Worm (Caenorhabditis elegans) whole organism, late embryonic: ENCODE measurements around the gene B0001.8.
"Not testable (repeated sequence)": the region's sequence is repeated elsewhere in the genome, so short reads cannot be mapped to it uniquely, and the experiment has no call there.

Source experiments
- C08G9.2 ChIP-seq: sonication (generic microtip); optimal IDR thresholded peaks from 2 replicates; lab custom pipeline; 2016; ENCODE audit warnings: mild to moderate bottlenecking, missing genetic modification characterization, moderate library complexity, missing compliant biosample characterization
- K02D7.2 ChIP-seq: sonication (generic microtip); optimal IDR thresholded peaks from 2 replicates; lab custom pipeline; 2017; ENCODE audit warnings: mild to moderate bottlenecking, missing genetic modification characterization, missing compliant biosample characterization
- K09A11.1 ChIP-seq: sonication (generic microtip); optimal IDR thresholded peaks from 2 replicates; lab custom pipeline; 2017; ENCODE audit warnings: antibody characterized with exemption, mild to moderate bottlenecking, missing genetic modification characterization, missing compliant biosample characterization; ENCODE audit not compliant: insufficient read depth
- T23F11.4 ChIP-seq: fragments of 200-800 bp; sonication (Bioruptor generic); optimal IDR thresholded peaks from 2 replicates; lab custom pipeline; 2018; ENCODE audit warnings: mild to moderate bottlenecking, missing genetic modification characterization, missing compliant biosample characterization
- ama-1 ChIP-seq: fragments of 150-350 bp; optimal IDR thresholded peaks from 2 replicates; lab custom pipeline; 2014
- ceh-14 ChIP-seq: sonication (generic microtip); optimal IDR thresholded peaks from 2 replicates; lab custom pipeline; 2016; ENCODE audit warnings: missing genotype, missing genetic modification characterization, missing compliant biosample characterization
- ceh-19 ChIP-seq: fragments of 200-800 bp; sonication (Bioruptor generic); optimal IDR thresholded peaks from 2 replicates; lab custom pipeline; 2018; ENCODE audit warnings: mild to moderate bottlenecking, missing genetic modification characterization, missing compliant biosample characterization
- ceh-2 ChIP-seq: sonication (generic microtip); optimal IDR thresholded peaks from 2 replicates; lab custom pipeline; 2016; ENCODE audit warnings: missing genotype, missing genetic modification characterization, missing compliant biosample characterization
- ceh-24 ChIP-seq: sonication (generic microtip); optimal IDR thresholded peaks from 2 replicates; lab custom pipeline; 2016; ENCODE audit warnings: mild to moderate bottlenecking, missing genetic modification characterization, missing compliant biosample characterization
- ceh-31 ChIP-seq: sonication (generic microtip); optimal IDR thresholded peaks from 2 replicates; lab custom pipeline; 2016; ENCODE audit warnings: missing genetic modification characterization, missing compliant biosample characterization
- ceh-45 ChIP-seq: fragments of 200-800 bp; sonication (Bioruptor generic); IDR thresholded peaks from 2 replicates; pipeline ENCODE4 v1.3.6; 2022; ENCODE audit warnings: missing genetic modification reagents, missing genetic modification characterization, missing compliant biosample characterization
- ceh-48 ChIP-seq: sonication (generic microtip); optimal IDR thresholded peaks from 2 replicates; lab custom pipeline; 2016; ENCODE audit warnings: missing genetic modification characterization, inconsistent platforms, missing compliant biosample characterization
- ceh-6 ChIP-seq: fragments of 200-800 bp; sonication (Bioruptor generic); optimal IDR thresholded peaks from 2 replicates; lab custom pipeline; 2018; ENCODE audit warnings: mild to moderate bottlenecking, missing genetic modification characterization, missing compliant biosample characterization
- che-1 ChIP-seq: sonication (generic microtip); optimal IDR thresholded peaks from 2 replicates; lab custom pipeline; 2016; ENCODE audit warnings: mild to moderate bottlenecking, missing genetic modification characterization, missing compliant biosample characterization
- dmd-4 ChIP-seq: sonication (generic microtip); optimal IDR thresholded peaks from 2 replicates; lab custom pipeline; 2016; ENCODE audit warnings: borderline replicate concordance, missing genetic modification characterization, missing compliant biosample characterization
- elt-2 ChIP-seq: sonication (generic microtip); optimal IDR thresholded peaks from 2 replicates; lab custom pipeline; 2016; ENCODE audit warnings: missing genetic modification reagents, missing genetic modification characterization, missing compliant biosample characterization
- ets-4 ChIP-seq: sonication (generic microtip); optimal IDR thresholded peaks from 2 replicates; lab custom pipeline; 2016; ENCODE audit warnings: missing genetic modification characterization, missing compliant biosample characterization
- eyg-1 ChIP-seq: sonication (generic microtip); optimal IDR thresholded peaks from 2 replicates; lab custom pipeline; 2016; ENCODE audit warnings: missing genotype, missing genetic modification characterization, missing compliant biosample characterization
- fax-1 ChIP-seq: sonication (generic microtip); optimal IDR thresholded peaks from 2 replicates; lab custom pipeline; 2016; ENCODE audit warnings: missing genotype, missing genetic modification characterization, missing compliant biosample characterization
- fkh-10 ChIP-seq: fragments of 150-350 bp; optimal IDR thresholded peaks from 2 replicates; lab custom pipeline; 2014; ENCODE audit warnings: missing biosample characterization, missing genetic modification reagents, missing genetic modification characterization
- fkh-6 ChIP-seq: sonication (generic microtip); optimal IDR thresholded peaks from 2 replicates; lab custom pipeline; 2016; ENCODE audit warnings: missing genetic modification characterization, missing compliant biosample characterization
- gmeb-2 ChIP-seq: sonication (generic microtip); optimal IDR thresholded peaks from 2 replicates; lab custom pipeline; 2016; ENCODE audit warnings: missing genetic modification characterization, inconsistent platforms, missing compliant biosample characterization
- hlh-13 ChIP-seq: fragments of 200-800 bp; sonication (Bioruptor generic); optimal IDR thresholded peaks from 2 replicates; lab custom pipeline; 2018; ENCODE audit warnings: mild to moderate bottlenecking, missing genetic modification characterization, missing compliant biosample characterization
- hlh-15 ChIP-seq: sonication (generic microtip); optimal IDR thresholded peaks from 2 replicates; lab custom pipeline; 2016; ENCODE audit warnings: missing genetic modification characterization, missing compliant biosample characterization
- hlh-6 ChIP-seq: sonication (generic microtip); optimal IDR thresholded peaks from 2 replicates; lab custom pipeline; 2016; ENCODE audit warnings: missing genotype, missing genetic modification characterization, missing compliant biosample characterization
- hlh-8 ChIP-seq: sonication (generic microtip); optimal IDR thresholded peaks from 2 replicates; lab custom pipeline; 2016; ENCODE audit warnings: missing genotype, missing genetic modification characterization, missing compliant biosample characterization
- lim-6 ChIP-seq: sonication (generic microtip); optimal IDR thresholded peaks from 2 replicates; lab custom pipeline; 2016; ENCODE audit warnings: missing genetic modification characterization, missing compliant biosample characterization
- nfya-1 ChIP-seq: sonication (generic microtip); optimal IDR thresholded peaks from 2 replicates; lab custom pipeline; 2017; ENCODE audit warnings: missing genetic modification characterization, mild to moderate bottlenecking, missing compliant biosample characterization, antibody characterized with exemption, moderate library complexity
- nhr-11 ChIP-seq: fragments of 150-350 bp; optimal IDR thresholded peaks from 2 replicates; lab custom pipeline; 2014; ENCODE audit warnings: missing biosample characterization, missing genetic modification characterization
- pag-3 ChIP-seq: sonication (generic microtip); optimal IDR thresholded peaks from 2 replicates; lab custom pipeline; 2016; ENCODE audit warnings: missing compliant biosample characterization, missing genetic modification characterization, borderline replicate concordance
- pha-2 ChIP-seq: sonication (generic microtip); optimal IDR thresholded peaks from 2 replicates; lab custom pipeline; 2017; ENCODE audit warnings: mild to moderate bottlenecking, missing genetic modification characterization, missing compliant biosample characterization
- pha-4 ChIP-seq: fragments of 150-350 bp; optimal IDR thresholded peaks from 2 replicates; lab custom pipeline; 2018; ENCODE audit warnings: missing biosample characterization, missing genetic modification reagents, missing genetic modification characterization
- pqm-1 ChIP-seq: sonication (generic microtip); optimal IDR thresholded peaks from 2 replicates; lab custom pipeline; 2016; ENCODE audit warnings: missing genetic modification characterization, missing compliant biosample characterization
- pros-1 ChIP-seq: fragments of 150-350 bp; optimal IDR thresholded peaks from 2 replicates; lab custom pipeline; 2014; ENCODE audit warnings: missing biosample characterization, missing genetic modification reagents, missing genetic modification characterization
- ref-2 ChIP-seq: sonication (generic microtip); optimal IDR thresholded peaks from 2 replicates; lab custom pipeline; 2016; ENCODE audit warnings: missing genetic modification characterization, missing compliant biosample characterization
- rnt-1 ChIP-seq: sonication (generic microtip); optimal IDR thresholded peaks from 2 replicates; lab custom pipeline; 2016; ENCODE audit warnings: missing genetic modification characterization, missing compliant biosample characterization
- sdc-2 ChIP-seq: sonication (generic microtip); optimal IDR thresholded peaks from 2 replicates; lab custom pipeline; 2016; ENCODE audit warnings: missing genotype, missing genetic modification characterization, missing compliant biosample characterization
- tbx-2 ChIP-seq: sonication (generic microtip); optimal IDR thresholded peaks from 2 replicates; lab custom pipeline; 2016; ENCODE audit warnings: missing genetic modification characterization, missing compliant biosample characterization
- ttx-3 ChIP-seq: sonication (generic microtip); optimal IDR thresholded peaks from 2 replicates; lab custom pipeline; 2016; ENCODE audit warnings: missing genetic modification reagents, missing genetic modification characterization, missing compliant biosample characterization
- unc-55 ChIP-seq: sonication (generic microtip); optimal IDR thresholded peaks from 2 replicates; lab custom pipeline; 2017; ENCODE audit warnings: missing biosample characterization, missing genetic modification reagents, missing genetic modification characterization
- ztf-16 ChIP-seq: sonication (generic microtip); optimal IDR thresholded peaks from 2 replicates; lab custom pipeline; 2017; ENCODE audit warnings: missing genetic modification characterization, missing compliant biosample characterization

The B0001.8 gene

DNA sequence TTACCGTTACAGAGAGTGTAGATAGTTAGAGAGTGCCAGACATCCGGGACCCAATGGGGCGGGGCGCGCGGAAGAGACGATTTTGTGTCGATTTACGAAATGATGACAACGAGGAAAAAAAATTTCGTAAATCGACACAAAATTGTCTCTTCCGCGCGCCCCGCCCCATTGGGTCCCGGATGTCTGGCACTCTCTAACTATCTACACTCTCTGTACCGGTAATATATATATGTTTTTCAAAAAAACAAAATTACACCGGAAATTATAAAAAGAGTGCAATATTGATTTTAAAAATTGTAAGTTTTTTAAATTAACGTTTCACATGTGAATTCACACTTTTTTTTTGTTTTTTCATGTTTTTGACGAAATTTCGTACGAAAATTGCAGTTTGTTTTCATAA lies 2.8 kb downstream of the B0001.8 start, which contains the start of gene B0001.4:
Gene B0001.4, minus strand, starts transcription at position 101 of the 400 bp plus-strand sequence.
- TF ChIP-seq K02D7.2 (tag; lab: Kevin White, UChicago); rnt-1 (tag; lab: Kevin White, UChicago); unc-55 (GFP tag; lab: Kevin White, UChicago): not testable (repeated sequence)

DNA sequence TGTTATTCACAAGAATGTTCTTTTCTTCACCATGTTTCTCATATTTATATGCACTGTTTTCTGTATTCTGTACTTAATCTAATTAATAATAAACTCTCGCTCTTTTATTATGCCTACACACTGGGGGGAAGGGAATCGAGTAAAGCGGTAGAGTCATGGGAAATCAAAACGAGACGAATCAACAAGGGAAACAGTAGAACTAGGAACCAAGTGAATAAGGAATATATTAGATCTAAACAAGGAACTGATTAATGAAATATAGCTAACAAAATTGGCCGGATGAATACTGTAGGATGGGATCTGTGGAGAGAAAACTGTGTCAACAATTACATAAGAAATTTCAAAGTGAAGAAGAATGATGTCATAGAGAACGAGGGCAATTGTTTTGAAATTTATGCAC lies 5.9 kb downstream of the B0001.8 start:
- TF ChIP-seq fkh-10 (GFP tag; lab: Kevin White, UChicago) (no peak), pha-4 (tag; lab: Kevin White, UChicago) (no peak), hlh-8 (tag; lab: Kevin White, UChicago) (no peak), ets-4 (tag; lab: Kevin White, UChicago) (no peak), ceh-48 (tag; lab: Kevin White, UChicago) (no peak), K09A11.1 (tag; lab: Kevin White, UChicago) (no peak), nfya-1 (tag; lab: Kevin White, UChicago) (no peak), T23F11.4 (GFP tag; lab: Kevin White, UChicago) (no peak), K02D7.2 (tag; lab: Kevin White, UChicago) (no peak), elt-2 (tag; lab: Kevin White, UChicago) (no peak), ref-2 (tag; lab: Kevin White, UChicago) (no peak), ceh-14 (tag; lab: Kevin White, UChicago) (no peak), unc-55 (GFP tag; lab: Kevin White, UChicago) (no peak), sdc-2 (no peak), pag-3 (tag; lab: Kevin White, UChicago) (no peak), hlh-15 (tag; lab: Kevin White, UChicago) (no peak), che-1 (tag; lab: Kevin White, UChicago) (no peak), ceh-19 (GFP tag; lab: Kevin White, UChicago) (no peak), pros-1 (no peak), ceh-24 (no peak)

DNA sequence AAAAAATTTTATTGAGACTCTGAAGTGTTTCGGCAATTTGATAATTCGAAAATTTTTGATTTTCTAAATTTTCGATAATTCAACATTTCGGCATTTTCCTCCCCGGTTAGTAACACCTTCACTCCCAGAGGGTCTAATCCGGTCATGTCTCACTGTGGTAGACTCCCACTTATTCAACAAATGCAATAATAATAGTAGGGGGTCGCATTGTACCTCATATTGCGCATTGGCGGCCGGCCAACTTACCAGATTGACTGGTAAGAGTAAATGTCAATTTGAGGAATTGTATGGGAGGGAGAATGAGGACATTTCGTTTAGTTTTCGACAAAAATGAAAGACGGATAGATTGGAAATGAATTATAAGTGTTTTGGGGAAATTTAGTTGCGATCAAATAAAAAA lies 7.1 kb downstream of the B0001.8 start:
- TF ChIP-seq ets-4 (tag; lab: Kevin White, UChicago) (no peak), ama-1 (no peak), ceh-31 (tag; lab: Kevin White, UChicago) (no peak), fkh-6 (no peak), ceh-45 (GFP tag; lab: Robert Waterston, UW) (no peak), tbx-2 (tag; lab: Kevin White, UChicago) (no peak), C08G9.2 (no peak), hlh-13 (GFP tag; lab: Kevin White, UChicago) (no peak), eyg-1 (no peak), K09A11.1 (tag; lab: Kevin White, UChicago) (no peak), hlh-6 (tag; lab: Kevin White, UChicago) (no peak), ztf-16 (tag; lab: Kevin White, UChicago) (no peak), ceh-14 (tag; lab: Kevin White, UChicago) (no peak)

DNA sequence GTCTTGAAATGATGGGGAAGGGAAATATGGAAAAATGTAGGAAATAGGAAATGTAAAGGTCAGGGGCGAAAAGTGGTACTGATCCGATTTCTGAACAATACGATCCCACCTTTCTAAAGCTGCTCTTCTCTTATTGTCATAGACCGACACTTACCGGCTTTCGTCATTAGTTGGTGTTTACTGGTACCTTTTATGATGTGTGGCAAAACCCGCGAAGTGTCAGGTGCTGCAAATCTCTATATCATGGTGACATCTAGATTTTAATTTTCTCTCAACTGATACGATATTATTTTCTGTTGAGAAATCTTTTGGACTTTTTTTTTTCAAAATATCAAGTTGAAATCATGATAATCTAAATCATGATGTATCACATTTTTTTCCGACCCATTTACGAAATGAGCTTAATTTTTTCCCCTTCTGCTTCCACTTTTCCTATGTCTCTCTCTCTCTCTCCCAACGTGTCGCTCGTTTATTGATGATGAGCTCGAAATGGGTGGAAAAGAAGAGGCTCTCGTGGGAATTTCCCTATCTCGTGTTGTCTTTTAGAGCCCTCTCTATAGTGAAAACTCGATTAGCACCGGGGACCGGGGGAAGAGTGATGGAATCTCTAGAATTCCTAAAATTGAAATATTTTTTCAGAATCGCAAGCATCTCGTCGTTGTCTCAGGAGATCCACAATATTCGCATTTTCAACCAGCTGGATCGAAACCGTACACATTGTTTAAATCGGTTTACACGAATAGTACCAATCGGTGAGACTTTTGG lies 9.4 kb downstream of the B0001.8 start:
- TF ChIP-seq ceh-2, result no peak

DNA sequence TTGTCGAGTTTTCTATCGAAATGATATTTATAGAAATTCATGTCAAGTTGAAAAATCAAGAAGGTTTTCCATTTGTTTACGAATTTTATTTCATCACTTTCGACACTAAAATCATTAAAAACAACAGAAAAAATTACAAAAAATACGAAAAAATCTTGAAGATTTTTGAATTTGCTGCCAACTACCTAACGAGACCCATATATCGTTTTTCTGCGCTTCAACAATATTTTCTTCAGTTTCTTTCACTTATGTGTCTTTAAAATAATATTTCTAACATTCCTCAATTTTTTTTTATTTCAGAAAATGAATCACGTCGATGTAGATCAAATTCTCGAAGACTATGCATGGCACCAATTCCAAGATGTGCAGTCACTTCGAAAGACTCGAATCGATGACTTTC lies 11.7 kb downstream of the B0001.8 start, which contains the start of gene lin-24:
Gene lin-24, plus strand, starts transcription at position 301 of the 400 bp plus-strand sequence.
- TF ChIP-seq che-1 (tag; lab: Kevin White, UChicago) (no peak), pha-2 (tag; lab: Kevin White, UChicago) (no peak), ceh-6 (no peak), gmeb-2 (tag; lab: Kevin White, UChicago) (no peak), ttx-3 (tag; lab: Kevin White, UChicago) (no peak), K09A11.1 (tag; lab: Kevin White, UChicago) (no peak), ceh-45 (GFP tag; lab: Robert Waterston, UW) (no peak), fax-1 (tag; lab: Kevin White, UChicago) (no peak), lim-6 (tag; lab: Kevin White, UChicago) (no peak), ceh-48 (tag; lab: Kevin White, UChicago) (no peak), sdc-2 (no peak), ceh-14 (tag; lab: Kevin White, UChicago) (no peak), ceh-24 (no peak), nhr-11 (tag; lab: Kevin White, UChicago) (no peak), dmd-4 (tag; lab: Kevin White, UChicago) (no peak), pqm-1 (tag; lab: Kevin White, UChicago) (no peak)
